Worm (Caenorhabditis elegans) whole organism, L1 larva: ENCODE results near the gene F58B4.6.
A peak's percentile ranks its signal among the peaks of the same experiment; 100 is the strongest.

Experiments used
- F16B12.6 ChIP-seq: fragments of 150-350 bp; optimal IDR thresholded peaks from 2 replicates; lab custom pipeline; 2014; ENCODE audit warnings: missing biosample characterization, missing genetic modification characterization
- aha-1 ChIP-seq: fragments of 150-350 bp; optimal IDR thresholded peaks from 2 replicates; lab custom pipeline; 2014; ENCODE audit warnings: missing biosample characterization, missing genetic modification characterization
- alr-1 ChIP-seq: fragments of 200-800 bp; sonication (Bioruptor generic); optimal IDR thresholded peaks from 2 replicates; lab custom pipeline; 2018; ENCODE audit warnings: borderline replicate concordance, mild to moderate bottlenecking, missing genetic modification characterization, missing compliant biosample characterization
- aly-2 ChIP-seq: fragments of 150-350 bp; optimal IDR thresholded peaks from 2 replicates; lab custom pipeline; 2014; ENCODE audit warnings: missing biosample characterization, missing genetic modification characterization
- blmp-1 ChIP-seq: fragments of 150-350 bp; optimal IDR thresholded peaks from 2 replicates; lab custom pipeline; 2014; ENCODE audit warnings: missing biosample characterization, missing genetic modification characterization
- efl-1 ChIP-seq, 4 experiments: fragments of 150-350 bp; optimal IDR thresholded peaks in 3 of 4; peaks in 1 of 4; 1 replicate in 1 of 4; 2 replicates in 3 of 4; lab custom pipeline; 2014; ENCODE audit warnings: missing biosample characterization in 2 of 4, missing genetic modification characterization in 2 of 4, missing genetic modification reagents in 2 of 4
- efl-3 ChIP-seq: fragments of 200-800 bp; sonication (Bioruptor generic); optimal IDR thresholded peaks from 2 replicates; lab custom pipeline; 2018; ENCODE audit warnings: mild to moderate bottlenecking, missing genetic modification characterization, missing compliant biosample characterization
- elt-2 ChIP-seq: sonication (generic microtip); optimal IDR thresholded peaks from 2 replicates; lab custom pipeline; 2016; ENCODE audit warnings: missing genetic modification characterization, mild to moderate bottlenecking, inconsistent platforms, missing compliant biosample characterization, missing genetic modification reagents
- fkh-10 ChIP-seq: sonication (generic microtip); optimal IDR thresholded peaks from 2 replicates; lab custom pipeline; 2017; ENCODE audit warnings: missing biosample characterization, missing genetic modification reagents, missing genetic modification characterization
- lin-13 ChIP-seq: fragments of 150-350 bp; optimal IDR thresholded peaks from 2 replicates; lab custom pipeline; 2014; ENCODE audit warnings: missing biosample characterization, missing genetic modification reagents, missing genetic modification characterization
- lin-14 ChIP-seq: fragments of 200-800 bp; sonication (Bioruptor generic); optimal IDR thresholded peaks from 2 replicates; lab custom pipeline; 2018; ENCODE audit warnings: mild to moderate bottlenecking, missing genetic modification characterization, moderate library complexity, missing compliant biosample characterization
- lin-35 ChIP-seq, 2 experiments: fragments of 150-350 bp; optimal IDR thresholded peaks; 2 replicates each; lab custom pipeline; 2014; ENCODE audit warnings: missing biosample characterization in 2 of 2, missing genetic modification characterization in 2 of 2, missing genetic modification reagents in 2 of 2
- lir-3 ChIP-seq: sonication (generic microtip); optimal IDR thresholded peaks from 2 replicates; lab custom pipeline; 2016; ENCODE audit warnings: mild to moderate bottlenecking, missing genetic modification characterization, moderate library complexity, missing compliant biosample characterization; ENCODE audit not compliant: poor library complexity
- lsy-2 ChIP-seq, 2 experiments: fragments of 150-350 bp; optimal IDR thresholded peaks; 2 replicates each; lab custom pipeline; 2014; ENCODE audit warnings: missing biosample characterization in 2 of 2, missing genetic modification characterization in 2 of 2
- mdl-1 ChIP-seq, 2 experiments: fragments of 150-350 bp; optimal IDR thresholded peaks; 2 replicates each; lab custom pipeline; 2014 to 2017; ENCODE audit warnings: missing biosample characterization in 2 of 2, missing genetic modification characterization in 2 of 2, inconsistent platforms in 1 of 2
- nhr-11 ChIP-seq: fragments of 150-350 bp; optimal IDR thresholded peaks from 2 replicates; lab custom pipeline; 2014; ENCODE audit warnings: missing biosample characterization, missing genetic modification characterization
- nhr-12 ChIP-seq: sonication (generic microtip); optimal IDR thresholded peaks from 2 replicates; lab custom pipeline; 2017; ENCODE audit warnings: missing biosample characterization, missing genetic modification characterization
- nhr-20 ChIP-seq: sonication (generic microtip); optimal IDR thresholded peaks from 2 replicates; lab custom pipeline; 2016; ENCODE audit warnings: mild to moderate bottlenecking, missing genetic modification characterization, missing compliant biosample characterization
- nhr-47 ChIP-seq: sonication (generic microtip); optimal IDR thresholded peaks from 2 replicates; lab custom pipeline; 2016; ENCODE audit warnings: mild to moderate bottlenecking, missing genetic modification characterization, moderate library complexity, missing compliant biosample characterization
- nhr-71 ChIP-seq: sonication (generic microtip); optimal IDR thresholded peaks from 2 replicates; lab custom pipeline; 2016; ENCODE audit warnings: mild to moderate bottlenecking, missing genetic modification characterization, moderate library complexity, missing compliant biosample characterization
- nhr-76 ChIP-seq: sonication (generic microtip); optimal IDR thresholded peaks from 2 replicates; lab custom pipeline; 2017; ENCODE audit warnings: missing biosample characterization, missing genetic modification characterization
- nhr-84 ChIP-seq: sonication (generic microtip); optimal IDR thresholded peaks from 2 replicates; lab custom pipeline; 2017; ENCODE audit warnings: missing biosample characterization, missing genetic modification characterization
- nhr-85 ChIP-seq: sonication (generic microtip); peaks from one replicate; lab custom pipeline; 2016; ENCODE audit warnings: missing genetic modification characterization, inconsistent platforms, missing compliant biosample characterization
- nhr-90 ChIP-seq: sonication (generic microtip); optimal IDR thresholded peaks from 2 replicates; lab custom pipeline; 2016; ENCODE audit warnings: mild to moderate bottlenecking, missing genetic modification characterization, missing compliant biosample characterization; ENCODE audit not compliant: poor library complexity
- pag-3 ChIP-seq: sonication (generic microtip); optimal IDR thresholded peaks from 2 replicates; lab custom pipeline; 2017; ENCODE audit warnings: missing genetic modification characterization, mild to moderate bottlenecking, missing compliant biosample characterization, antibody characterized with exemption, borderline replicate concordance; ENCODE audit not compliant: insufficient read depth
- pqm-1 ChIP-seq: sonication (generic microtip); optimal IDR thresholded peaks from 3 replicates; lab custom pipeline; 2017; ENCODE audit warnings: missing biosample characterization, missing genetic modification characterization
- skn-1 ChIP-seq: fragments of 150-350 bp; optimal IDR thresholded peaks from 2 replicates; lab custom pipeline; 2014; ENCODE audit warnings: missing biosample characterization, missing genetic modification characterization
- snu-23 ChIP-seq: sonication (generic microtip); optimal IDR thresholded peaks from 2 replicates; lab custom pipeline; 2016; ENCODE audit warnings: missing genetic modification characterization, missing compliant biosample characterization
- sox-4 ChIP-seq: sonication (generic microtip); optimal IDR thresholded peaks from 2 replicates; lab custom pipeline; 2016; ENCODE audit warnings: missing genetic modification characterization, missing compliant biosample characterization
- tbx-2 ChIP-seq: sonication (generic microtip); optimal IDR thresholded peaks from 2 replicates; lab custom pipeline; 2016; ENCODE audit warnings: missing genetic modification characterization, missing compliant biosample characterization
- unc-62 ChIP-seq: fragments of 150-350 bp; optimal IDR thresholded peaks from 2 replicates; lab custom pipeline; 2014; ENCODE audit warnings: missing biosample characterization, missing genetic modification reagents, missing genetic modification characterization
- vab-15 ChIP-seq: sonication (generic microtip); optimal IDR thresholded peaks from 2 replicates; lab custom pipeline; 2017; ENCODE audit warnings: missing genotype, mild to moderate bottlenecking, missing genetic modification characterization, missing compliant biosample characterization
- ztf-4 ChIP-seq: fragments of 150-350 bp; optimal IDR thresholded peaks from 2 replicates; lab custom pipeline; 2014; ENCODE audit warnings: missing biosample characterization, missing genetic modification characterization

Gene F58B4.6

DNA sequence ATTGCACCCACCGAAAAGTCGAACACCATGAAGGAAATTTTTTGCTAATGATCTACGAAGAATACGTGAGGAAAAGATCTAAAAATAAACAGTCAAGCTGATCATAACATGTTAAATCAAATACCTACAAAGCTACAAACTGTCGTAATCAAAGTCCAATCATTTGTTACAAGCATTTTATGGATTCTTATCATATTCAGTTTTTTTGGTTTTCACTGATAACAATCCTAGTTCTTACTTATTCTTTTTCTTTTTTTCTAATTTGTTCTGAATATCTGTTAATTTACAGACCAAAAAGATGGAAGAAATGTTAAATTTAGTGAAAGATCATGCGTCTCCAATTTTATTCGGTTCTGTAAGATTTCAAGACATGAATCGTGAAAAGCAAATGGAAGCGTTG lies 30.0 kb downstream of the F58B4.6 start, which contains the start of gene F17C11.6:
Gene F17C11.6 (plus strand): TSS at position 290 of the 400 bp plus-strand sequence.
- TF ChIP-seq lir-3 (no peak), ztf-4 (no peak)

DNA sequence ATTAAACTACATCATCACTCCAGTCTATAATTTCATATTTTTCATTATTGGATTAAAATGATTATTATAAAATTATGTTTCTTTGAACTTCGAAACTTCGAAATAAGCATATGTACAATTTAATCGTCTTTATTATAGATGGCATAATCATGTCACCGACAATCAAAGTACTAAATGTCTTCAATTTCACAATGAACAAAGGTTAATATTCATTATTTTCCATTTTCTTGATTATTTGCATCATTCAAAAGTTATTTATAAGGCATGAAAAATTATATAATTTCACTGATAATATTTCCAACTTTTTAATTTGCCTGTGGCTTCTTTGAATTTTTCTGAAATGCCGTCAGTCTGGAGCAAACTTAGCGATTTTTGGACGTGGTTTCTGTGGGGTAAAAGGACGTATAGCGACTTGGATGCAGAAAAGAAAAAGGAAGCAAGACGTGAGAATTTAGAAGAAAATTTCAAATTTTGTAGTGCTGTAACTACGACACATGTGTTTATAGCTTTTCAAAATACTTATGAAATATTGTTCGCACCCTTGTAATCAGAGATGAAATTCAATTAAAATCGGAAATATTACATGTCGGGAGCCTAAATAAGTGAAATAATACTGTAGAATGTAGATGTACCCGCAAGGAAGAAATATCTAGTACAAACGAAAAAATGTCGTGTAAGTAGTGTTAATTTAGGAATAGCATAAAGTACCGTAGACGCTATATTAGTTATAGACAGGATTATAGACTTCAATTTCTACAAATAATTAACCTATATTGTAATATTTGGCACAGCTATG lies 31.0 kb downstream of the F58B4.6 start, which contains the start of gene F17C11.13:
Gene F17C11.13 (plus strand): TSS at position 243 of the 796 bp plus-strand sequence.
- TF ChIP-seq efl-1 (optimal IDR thresholded peaks at IDR 0.05; lab: Kevin White, UChicago) = no peak
- TF ChIP-seq efl-1 (GFP tag; optimal IDR thresholded peaks at IDR 0.05 in 1 of 2; lab: Kevin White, UChicago) = peak in 1 of 2 experiments; percentile 34
- TF ChIP-seq nhr-12 (tag; lab: Kevin White, UChicago) = no peak
- no peak for TF ChIP-seq F16B12.6
- TF ChIP-seq elt-2 (tag; lab: Kevin White, UChicago) = peak; percentile 11
- TF ChIP-seq fkh-10 = no peak

DNA sequence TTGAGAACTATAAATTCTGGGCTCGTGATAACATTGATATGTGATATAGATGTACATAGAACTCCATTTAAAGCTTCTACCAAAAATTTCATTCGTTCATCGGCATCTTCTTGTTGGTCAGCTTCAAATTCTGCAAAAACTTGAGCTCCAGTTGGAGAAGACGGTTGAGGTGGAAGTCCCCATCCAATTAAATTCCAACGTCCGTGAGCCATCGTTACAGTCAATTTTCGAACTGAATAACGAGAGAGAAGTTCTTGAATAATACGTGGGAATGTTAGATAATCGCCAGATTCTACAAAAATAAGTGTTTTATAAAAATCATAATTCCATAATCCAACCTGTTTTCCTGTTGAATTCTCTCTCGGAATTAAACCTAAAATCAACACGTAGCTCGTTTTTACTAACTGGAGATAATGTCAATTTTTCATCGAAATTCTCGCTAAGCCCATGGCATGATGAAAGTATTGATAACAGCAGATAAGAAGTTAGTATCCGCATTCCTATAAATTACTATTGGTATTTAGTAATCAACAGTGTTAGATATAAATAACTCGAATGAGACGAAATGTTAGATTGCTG lies 33.6 kb downstream of the F58B4.6 start, which contains the start of gene pigt-1:
Gene pigt-1 (minus strand): TSS at position 500 of the 579 bp plus-strand sequence.
- TF ChIP-seq ztf-4 (peak; percentile 33), lsy-2 (tag; optimal IDR thresholded peaks at IDR 0.05; lab: Kevin White, UChicago) (peak in 1 of 2 experiments; percentile 22), nhr-20 (tag; lab: Kevin White, UChicago) (peak; percentile 15), vab-15 (no peak), nhr-47 (peak; percentile 35), lin-35 (GFP tag; optimal IDR thresholded peaks at IDR 0.05; lab: Kevin White, UChicago) (no peak), efl-1 (optimal IDR thresholded peaks at IDR 0.05; lab: Kevin White, UChicago) (no peak), efl-1 (GFP tag; optimal IDR thresholded peaks at IDR 0.05 in 1 of 2; lab: Kevin White, UChicago) (peak in 1 of 2 experiments; percentile 89), nhr-90 (tag; lab: Kevin White, UChicago) (peak; percentile 50), snu-23 (peak; percentile 14), pqm-1 (tag; lab: Kevin White, UChicago) (no peak), lir-3 (no peak), efl-3 (no peak), nhr-85 (tag; lab: Kevin White, UChicago) (peak; percentile 58), pag-3 (tag; lab: Kevin White, UChicago) (no peak), aly-2 (tag; lab: Kevin White, UChicago) (peak; percentile 44), nhr-84 (no peak), elt-2 (tag; lab: Kevin White, UChicago) (peak; percentile 15), mdl-1 (tag; optimal IDR thresholded peaks at IDR 0.05; lab: Kevin White, UChicago) (no peak), aha-1 (tag; lab: Kevin White, UChicago) (no peak), nhr-71 (tag; lab: Kevin White, UChicago) (peak; percentile 44), tbx-2 (peak; percentile 20)

DNA sequence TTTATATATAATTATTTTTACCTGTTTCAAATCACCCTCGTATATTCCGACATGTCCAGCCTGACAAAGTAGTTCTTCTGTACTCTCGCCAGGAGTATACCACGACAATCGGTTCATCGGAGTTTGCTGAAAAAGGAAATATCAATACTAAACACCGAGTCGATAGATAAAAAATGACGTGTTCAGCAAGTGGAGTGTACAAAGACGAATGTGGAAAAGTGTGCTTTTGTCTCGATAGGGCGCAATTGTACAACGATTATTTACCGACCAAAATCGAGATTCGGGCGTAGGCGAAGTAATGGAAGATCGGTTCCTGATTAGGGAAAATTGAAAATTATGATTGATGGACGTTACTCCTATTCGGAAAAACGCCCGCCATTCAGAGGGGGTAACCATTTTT lies 35.7 kb downstream of the F58B4.6 start, which contains the start of gene vps-36:
Gene vps-36 (minus strand): TSS at position 126 of the 400 bp plus-strand sequence.
- no peak for TF ChIP-seq nhr-76 (tag; lab: Kevin White, UChicago)
- TF ChIP-seq nhr-11 (tag; lab: Kevin White, UChicago) = no peak
- peak; percentile 27 for TF ChIP-seq elt-2 (tag; lab: Kevin White, UChicago)
- TF ChIP-seq nhr-85 (tag; lab: Kevin White, UChicago) = peak; percentile 69
- peak; percentile 8 for TF ChIP-seq lin-14 (GFP tag; lab: Kevin White, UChicago)
- no peak for TF ChIP-seq aha-1 (tag; lab: Kevin White, UChicago)
- TF ChIP-seq lin-35 (GFP tag; optimal IDR thresholded peaks at IDR 0.05; lab: Kevin White, UChicago) = peak in 1 of 2 experiments; percentile 21
- no peak for TF ChIP-seq vab-15
- TF ChIP-seq fkh-10 = no peak
- no peak for TF ChIP-seq sox-4 (tag; lab: Kevin White, UChicago)
- no peak for TF ChIP-seq alr-1
- no peak for TF ChIP-seq skn-1 (tag; lab: Kevin White, UChicago)
- peak; percentile 40 for TF ChIP-seq blmp-1 (tag; lab: Kevin White, UChicago)
- no peak for TF ChIP-seq unc-62 (GFP tag; lab: Kevin White, UChicago)
- TF ChIP-seq lin-13 (GFP tag; lab: Kevin White, UChicago) = no peak
